Worm (Caenorhabditis elegans): ENCODE results near the gene arl-8.
A peak's percentile ranks its signal among the peaks of the same experiment; 100 is the strongest.
"Not testable (repeated sequence)": the region's sequence is repeated elsewhere in the genome, so short reads cannot be mapped to it uniquely, and the experiment has no call there.

arl-8 gene

ce11 chrIV:14833537-14833936 is 35.6 kb downstream of the arl-8 start:
- TF ChIP-seq med-1 (GFP tag; optimal IDR thresholded peaks at IDR 0.05; ENCODE audit: insufficient read depth) (no peak), tab-1 (GFP tag; IDR thresholded peaks at IDR 0.05) (no peak), ztf-23 (GFP tag; IDR thresholded peaks at IDR 0.05) (no peak), ref-1 (GFP tag; conservative IDR thresholded peaks at IDR 0.05) (no peak), T22C8.4 (GFP tag; IDR thresholded peaks at IDR 0.05) (no peak), klf-2 (GFP tag; conservative IDR thresholded peaks at IDR 0.05) (no peak), ztf-29 (GFP tag; IDR thresholded peaks at IDR 0.05) (no peak), flt-1 (GFP tag; IDR thresholded peaks at IDR 0.05) (no peak)

DNA sequence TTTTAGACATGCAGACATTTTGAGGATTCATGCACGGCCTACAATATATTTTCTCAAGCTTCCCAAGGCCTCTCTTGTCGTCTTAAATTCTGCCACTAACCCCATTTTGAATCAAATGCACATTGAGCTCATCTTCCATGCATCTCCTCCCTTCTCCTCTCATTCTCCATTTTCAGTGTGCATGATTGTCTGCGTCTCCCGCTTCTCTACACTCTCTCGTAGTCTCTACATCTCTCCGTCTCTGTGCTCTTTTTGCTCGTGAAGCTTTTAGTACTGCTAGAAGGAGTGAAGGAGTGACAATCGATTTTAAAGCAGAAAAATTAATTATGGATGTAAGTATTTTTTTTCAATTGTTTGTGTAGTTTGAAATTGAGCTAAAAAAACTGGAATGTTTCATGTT is 38.9 kb downstream of the arl-8 start, which contains the start of gene Y57G11C.22:
Gene Y57G11C.22 (plus strand): TSS at position 327 of the 400 bp plus-strand sequence.
- TF ChIP-seq med-1 (GFP tag; optimal IDR thresholded peaks at IDR 0.05; ENCODE audit: insufficient read depth) (no peak), klf-2 (GFP tag; conservative IDR thresholded peaks at IDR 0.05) (no peak), tab-1 (GFP tag; IDR thresholded peaks at IDR 0.05) (no peak), cog-1 (tag; optimal IDR thresholded peaks at IDR 0.05) (no peak), T22C8.4 (GFP tag; IDR thresholded peaks at IDR 0.05) (no peak), flt-1 (GFP tag; IDR thresholded peaks at IDR 0.05) (no peak), ztf-29 (GFP tag; IDR thresholded peaks at IDR 0.05) (no peak), ztf-23 (GFP tag; IDR thresholded peaks at IDR 0.05) (no peak), ref-1 (GFP tag; conservative IDR thresholded peaks at IDR 0.05) (no peak)

- TF ChIP-seq flt-1 (GFP tag; IDR thresholded peaks at IDR 0.05) (peak; percentile 92), cog-1 (tag; optimal IDR thresholded peaks at IDR 0.05) (peak; percentile 85), ztf-29 (GFP tag; IDR thresholded peaks at IDR 0.05) (peak; percentile 89), klf-2 (GFP tag; conservative IDR thresholded peaks at IDR 0.05) (peak; percentile 82), T22C8.4 (GFP tag; IDR thresholded peaks at IDR 0.05) (peak; percentile 91), med-1 (GFP tag; optimal IDR thresholded peaks at IDR 0.05; ENCODE audit: insufficient read depth) (peak; percentile 34), tab-1 (GFP tag; IDR thresholded peaks at IDR 0.05) (peak; percentile 89), ztf-23 (GFP tag; IDR thresholded peaks at IDR 0.05) (peak; percentile 89), ref-1 (GFP tag; conservative IDR thresholded peaks at IDR 0.05) (no peak; the same call in 1 of the 2 replicates)
Observed at ce11 chrIV:14838095-14838494, 40.1 kb downstream of the arl-8 start.

- not testable (repeated sequence) for TF ChIP-seq ztf-29 (GFP tag; IDR thresholded peaks at IDR 0.05); klf-2 (GFP tag; conservative IDR thresholded peaks at IDR 0.05); ref-1 (GFP tag; conservative IDR thresholded peaks at IDR 0.05)
Observed at ce11 chrIV:14843062-14843461, 45.1 kb downstream of the arl-8 start, which contains the start of gene Y57G11C.20. Gene Y57G11C.20, plus strand, starts transcription at chrIV:14843362.

Measured in whole organism, midembryonic.